Worm (Caenorhabditis elegans): Measurements from ENCODE around the gene K11D12.8.

K11D12.8 gene

DNA sequence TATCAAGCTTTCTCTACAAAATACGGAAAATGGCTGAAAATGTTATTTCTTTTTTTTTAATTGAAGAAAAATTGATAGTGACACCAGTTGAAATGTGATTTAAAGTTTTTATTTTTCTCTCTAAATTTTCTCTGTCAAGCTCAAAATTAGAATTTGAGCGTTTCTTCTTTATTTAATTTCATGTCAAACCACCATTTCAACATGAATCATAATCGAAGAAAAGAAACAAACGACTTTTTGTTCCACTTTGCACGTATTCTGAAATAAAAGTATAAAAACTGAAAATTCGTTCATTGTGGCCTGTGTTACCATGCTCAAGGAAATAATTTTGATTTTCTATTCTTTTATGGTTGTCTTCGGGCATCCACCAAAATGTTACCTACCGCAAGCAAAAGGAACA lies 7.7 kb downstream of the K11D12.8 start, which contains the start of gene K11D12.13:
Gene K11D12.13, plus strand, starts transcription at position 301 of the 400 bp plus-strand sequence.
- no peak for TF ChIP-seq nhr-28 (tag; optimal IDR thresholded peaks at IDR 0.05)

- TF ChIP-seq bed-3 (GFP tag; optimal IDR thresholded peaks at IDR 0.05): no peak
- peak; percentile 29 for TF ChIP-seq hlh-1 (tag; optimal IDR thresholded peaks at IDR 0.05)
- no peak for TF ChIP-seq unc-120 (tag; optimal IDR thresholded peaks at IDR 0.05; ENCODE audit: poor library complexity, severe bottlenecking)
- TF ChIP-seq mab-5 (tag; optimal IDR thresholded peaks at IDR 0.05): no peak
- no peak for TF ChIP-seq ham-2 (GFP tag; optimal IDR thresholded peaks at IDR 0.05)
Observed at ce11 chrV:5032176-5032575, 8.6 kb downstream of the K11D12.8 start.

ce11 chrV:5031764-5032163 lies 9.0 kb downstream of the K11D12.8 start:
- TF ChIP-seq nhr-76 (tag; optimal IDR thresholded peaks at IDR 0.05): no peak

- TF ChIP-seq unc-62 (GFP tag; optimal IDR thresholded peaks at IDR 0.05): no peak
- no peak for TF ChIP-seq M03D4.4 (tag; optimal IDR thresholded peaks at IDR 0.05)
- TF ChIP-seq lsy-2 (tag; optimal IDR thresholded peaks at IDR 0.05): no peak
Observed at ce11 chrV:5030715-5031114, 10.1 kb downstream of the K11D12.8 start, which contains the start of gene swt-7. TSS of gene swt-7 (minus strand) at chrV:5030815.

DNA sequence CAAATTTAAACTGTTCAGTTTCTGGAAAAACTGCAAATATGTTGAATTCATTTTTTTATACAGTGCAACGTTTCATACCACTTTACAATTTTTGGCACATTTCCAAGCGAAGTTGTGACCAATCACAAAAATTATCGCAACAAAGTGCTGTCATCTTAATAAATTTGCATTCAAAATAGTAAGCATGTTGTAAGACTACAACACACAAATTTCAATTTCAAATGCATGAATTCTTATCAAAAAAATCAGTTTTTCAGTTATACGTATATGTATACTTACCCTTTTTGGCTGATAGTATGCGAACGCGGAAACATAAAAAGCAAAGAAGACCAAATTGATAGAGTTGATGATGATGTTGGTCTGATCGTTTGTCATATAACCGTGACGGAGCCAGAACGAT lies 10.6 kb downstream of the K11D12.8 start:
- no peak for TF ChIP-seq lin-32 (GFP tag; optimal IDR thresholded peaks at IDR 0.05)
- TF ChIP-seq nhr-12 (tag; optimal IDR thresholded peaks at IDR 0.05): no peak
- no peak for TF ChIP-seq ces-1 (GFP tag; optimal IDR thresholded peaks at IDR 0.05)
- no peak for TF ChIP-seq nhr-76 (tag; optimal IDR thresholded peaks at IDR 0.05)
- TF ChIP-seq elt-3 (tag; optimal IDR thresholded peaks at IDR 0.05): no peak
- no peak for TF ChIP-seq cnd-1 (tag; optimal IDR thresholded peaks at IDR 0.05)
- TF ChIP-seq ceh-83 (GFP tag; optimal IDR thresholded peaks at IDR 0.05): no peak

DNA sequence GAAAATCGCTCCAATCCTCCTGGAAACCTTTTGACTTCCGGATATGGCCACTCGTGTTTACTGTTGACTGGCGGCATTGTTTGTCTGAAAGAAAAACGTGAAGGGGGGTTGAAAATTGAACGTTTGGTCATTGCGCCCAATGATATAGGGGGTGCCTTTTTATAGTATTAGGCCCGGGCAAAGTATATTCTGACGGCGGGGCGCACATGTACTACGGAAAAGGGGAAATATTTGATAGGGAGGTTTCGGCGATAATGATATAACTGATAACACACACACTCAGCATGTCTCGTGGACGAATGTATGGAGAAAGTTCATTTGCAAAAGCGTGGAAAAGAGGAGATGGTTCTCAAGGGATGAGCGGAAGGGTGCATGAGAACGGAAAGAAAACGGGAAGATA lies 13.2 kb downstream of the K11D12.8 start, which contains the start of gene cpt-4:
Gene cpt-4, minus strand, starts transcription at position 84 of the 400 bp plus-strand sequence.
- TF ChIP-seq tbx-8 (GFP tag; optimal IDR thresholded peaks at IDR 0.05) (no peak), pha-4 (tag; optimal IDR thresholded peaks at IDR 0.05) (no peak), elt-3 (tag; optimal IDR thresholded peaks at IDR 0.05) (peak; percentile 43)

- TF ChIP-seq ceh-43 (GFP tag; optimal IDR thresholded peaks at IDR 0.05) (no peak), lin-13 (tag; optimal IDR thresholded peaks at IDR 0.05) (no peak), mab-5 (tag; optimal IDR thresholded peaks at IDR 0.05) (no peak), ztf-11 (tag; optimal IDR thresholded peaks at IDR 0.05) (no peak), zip-8 (tag; optimal IDR thresholded peaks at IDR 0.05) (no peak), bed-3 (GFP tag; optimal IDR thresholded peaks at IDR 0.05) (no peak), unc-120 (tag; optimal IDR thresholded peaks at IDR 0.05; ENCODE audit: poor library complexity, severe bottlenecking) (no peak), snpc-4 (tag; optimal IDR thresholded peaks at IDR 0.05) (no peak), nhr-28 (tag; optimal IDR thresholded peaks at IDR 0.05) (no peak), elt-1 (tag; optimal IDR thresholded peaks at IDR 0.05; ENCODE audit: borderline replicate concordance, insufficient read depth) (no peak), mls-2 (tag; optimal IDR thresholded peaks at IDR 0.05) (no peak), cnd-1 (tag; optimal IDR thresholded peaks at IDR 0.05) (no peak), unc-39 (tag; optimal IDR thresholded peaks at IDR 0.05) (no peak), nhr-76 (tag; optimal IDR thresholded peaks at IDR 0.05) (no peak)
Observed at ce11 chrV:5026438-5026837, 14.4 kb downstream of the K11D12.8 start.

DNA sequence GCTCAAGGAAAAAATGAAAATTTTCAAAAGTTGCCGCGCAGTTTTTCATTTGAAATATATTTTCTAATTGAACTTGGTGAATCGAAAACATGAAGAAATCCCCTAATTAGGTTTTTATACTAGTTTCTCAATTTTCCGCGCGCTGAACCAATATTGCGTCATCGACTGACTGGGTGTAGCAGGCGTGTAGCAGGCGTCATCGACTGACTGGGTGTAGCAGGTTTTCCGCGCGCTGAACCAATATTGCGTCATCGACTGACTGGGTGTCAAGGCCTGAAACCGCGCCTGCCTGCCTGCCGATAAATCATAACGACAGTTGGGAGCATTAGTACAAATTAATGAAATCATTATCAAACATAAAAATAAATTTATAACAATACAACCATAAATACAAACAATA lies 17.4 kb downstream of the K11D12.8 start:
- TF ChIP-seq nhr-2 (tag; optimal IDR thresholded peaks at IDR 0.05) (peak; percentile 43), lsy-2 (tag; optimal IDR thresholded peaks at IDR 0.05) (no peak), pha-4 (tag; optimal IDR thresholded peaks at IDR 0.05) (no peak), zip-8 (tag; optimal IDR thresholded peaks at IDR 0.05) (peak; percentile 98)
